1 fruit fly cellular context compared by ENCODE assay signal in genomic region chr3L:7090764-7091163, dm6.
TF ChIP-seq lines count a peak whose summit lies in the region.

No protein-coding gene starts in this region.

TF ChIP-seq in whole organism, embryonic, 481 proteins besides CTCF, POLR2A, EP300 and RAD21 (continued from another document and continues in another):
- TF ChIP-seq CkIIα-i1 (GFP tag; IDR thresholded peaks at IDR 0.05; lab: Robert Waterston, UW) = no peak
- TF ChIP-seq CG11085 (GFP tag; IDR thresholded peaks at IDR 0.05; lab: Robert Waterston, UW) = 0 out of 2 replicates have a peak, but pooled peaks have one; percentile 30
- peak; percentile 69 for TF ChIP-seq CG18599 (GFP tag; optimal IDR thresholded peaks at IDR 0.05; lab: Kevin White, UChicago)
- no peak for TF ChIP-seq Fer2 (tag; optimal IDR thresholded peaks at IDR 0.05; lab: Kevin White, UChicago)
- TF ChIP-seq Hr3 (GFP tag; optimal IDR thresholded peaks at IDR 0.05; lab: Kevin White, UChicago) = peak; percentile 28
- no peak for TF ChIP-seq hth (optimal IDR thresholded peaks at IDR 0.05; lab: Kevin White, UChicago)
- TF ChIP-seq dimm (GFP tag; IDR thresholded peaks at IDR 0.05; lab: Robert Waterston, UW) = no peak
- TF ChIP-seq fd102C (GFP tag; optimal IDR thresholded peaks at IDR 0.05; lab: Kevin White, UChicago) = no peak
- peak; percentile 47 for TF ChIP-seq CG4404 (GFP tag; IDR thresholded peaks at IDR 0.05; lab: Robert Waterston, UW)
- TF ChIP-seq Oli (tag; optimal IDR thresholded peaks at IDR 0.05; lab: Kevin White, UChicago) = peak; percentile 67
- TF ChIP-seq CG7372 (GFP tag; IDR thresholded peaks at IDR 0.05; lab: Robert Waterston, UW) = peak; percentile 67
- peak; percentile 69 for TF ChIP-seq CG7839 (tag; optimal IDR thresholded peaks at IDR 0.05; lab: Kevin White, UChicago)
- no peak for TF ChIP-seq Doc2 (GFP tag; IDR thresholded peaks at IDR 0.05; lab: Robert Waterston, UW)
- no peak for TF ChIP-seq CG10565 (GFP tag; optimal IDR thresholded peaks at IDR 0.05; lab: Kevin White, UChicago)
- TF ChIP-seq CG16863 (GFP tag; optimal IDR thresholded peaks at IDR 0.05; lab: Kevin White, UChicago) = peak; percentile 27
- TF ChIP-seq Dip2 (GFP tag; IDR thresholded peaks at IDR 0.05; lab: Robert Waterston, UW) = no peak
- TF ChIP-seq kni (GFP tag; optimal IDR thresholded peaks at IDR 0.05; lab: Kevin White, UChicago) = no peak
- TF ChIP-seq zf30C (GFP tag; optimal IDR thresholded peaks at IDR 0.05; lab: Kevin White, UChicago) = no peak
- TF ChIP-seq ab (GFP tag; optimal IDR thresholded peaks at IDR 0.05; lab: Kevin White, UChicago) = no peak
- TF ChIP-seq GATAe (GFP tag; conservative IDR thresholded peaks at IDR 0.05; lab: Robert Waterston, UW) = no peak
- no peak for TF ChIP-seq wdn (GFP tag; IDR thresholded peaks at IDR 0.05; lab: Robert Waterston, UW)
- peak; percentile 8 for TF ChIP-seq fu2 (GFP tag; optimal IDR thresholded peaks at IDR 0.05; lab: Kevin White, UChicago)
- TF ChIP-seq nmo (GFP tag; optimal IDR thresholded peaks at IDR 0.05; lab: Kevin White, UChicago) = peak; percentile 47
- TF ChIP-seq caup (GFP tag; optimal IDR thresholded peaks at IDR 0.05; lab: Kevin White, UChicago; ENCODE audit: severe bottlenecking) = peak; percentile 41
- no peak for TF ChIP-seq Dip3 (GFP tag; optimal IDR thresholded peaks at IDR 0.05; lab: Kevin White, UChicago)
- TF ChIP-seq HLH4C (GFP tag; IDR thresholded peaks at IDR 0.05; lab: Robert Waterston, UW; ENCODE audit: partially characterized antibody) = no peak
- no peak for TF ChIP-seq disco-r (GFP tag; optimal IDR thresholded peaks at IDR 0.05; lab: Kevin White, UChicago)
- no peak for TF ChIP-seq sqz (GFP tag; optimal IDR thresholded peaks at IDR 0.05; lab: Kevin White, UChicago)
- no peak for TF ChIP-seq pita (GFP tag; optimal IDR thresholded peaks at IDR 0.05; lab: Kevin White, UChicago)
- no peak for TF ChIP-seq CG2202 (tag; optimal IDR thresholded peaks at IDR 0.05; lab: Kevin White, UChicago)
- TF ChIP-seq CG18262 (tag; optimal IDR thresholded peaks at IDR 0.05; lab: Kevin White, UChicago) = peak; percentile 76
- TF ChIP-seq BEAF-32 (GFP tag; optimal IDR thresholded peaks at IDR 0.05; lab: Kevin White, UChicago) = no peak
- no peak for TF ChIP-seq Dp (GFP tag; optimal IDR thresholded peaks at IDR 0.05; lab: Kevin White, UChicago)
- peak; percentile 55; the same call in 1 of the 2 replicates for TF ChIP-seq CG32767 (GFP tag; IDR thresholded peaks at IDR 0.05; lab: Robert Waterston, UW)
- TF ChIP-seq Hmr (GFP tag; optimal IDR thresholded peaks at IDR 0.05; lab: Kevin White, UChicago) = peak; percentile 48
- TF ChIP-seq CG1529 (GFP tag; optimal IDR thresholded peaks at IDR 0.05; lab: Kevin White, UChicago) = no peak
- no peak for TF ChIP-seq sc (optimal IDR thresholded peaks at IDR 0.05; lab: Kevin White, UChicago)
- no peak for TF ChIP-seq sc (GFP tag; optimal IDR thresholded peaks at IDR 0.05; lab: Kevin White, UChicago)
- TF ChIP-seq CG13123 (GFP tag; optimal IDR thresholded peaks at IDR 0.05; lab: Kevin White, UChicago) = no peak
- peak; percentile 18 for TF ChIP-seq CG15696 (tag; optimal IDR thresholded peaks at IDR 0.05; lab: Kevin White, UChicago)
- peak; percentile 32 for TF ChIP-seq CG8359 (GFP tag; optimal IDR thresholded peaks at IDR 0.05; lab: Kevin White, UChicago; ENCODE audit: borderline replicate concordance)
- TF ChIP-seq dmrt11E (tag; optimal IDR thresholded peaks at IDR 0.05; lab: Kevin White, UChicago) = no peak
- no peak for TF ChIP-seq Taf1 (GFP tag; IDR thresholded peaks at IDR 0.05; lab: Robert Waterston, UW)
- peak; percentile 67 for TF ChIP-seq Rx (GFP tag; IDR thresholded peaks at IDR 0.05; lab: Robert Waterston, UW)
- peak; percentile 82 for TF ChIP-seq CG13296 (GFP tag; optimal IDR thresholded peaks at IDR 0.05; lab: Kevin White, UChicago)
- TF ChIP-seq Sry-β (GFP tag; optimal IDR thresholded peaks at IDR 0.05; lab: Kevin White, UChicago) = no peak
- no peak for TF ChIP-seq pzg (GFP tag; optimal IDR thresholded peaks at IDR 0.05; lab: Kevin White, UChicago)
- TF ChIP-seq sim (GFP tag; IDR thresholded peaks at IDR 0.05; lab: Robert Waterston, UW) = peak; percentile 48; the same call in 1 of the 2 replicates
- TF ChIP-seq CG11504 (tag; optimal IDR thresholded peaks at IDR 0.05; lab: Kevin White, UChicago) = peak; percentile 85
- peak in 1 of 2 experiments; percentile 73 for TF ChIP-seq Eip74EF (GFP tag; optimal IDR thresholded peaks at IDR 0.05; lab: Kevin White, UChicago)
- TF ChIP-seq onecut (GFP tag; IDR thresholded peaks at IDR 0.05; lab: Robert Waterston, UW) = peak; percentile 59
- no peak for TF ChIP-seq CG8765 (GFP tag; IDR thresholded peaks at IDR 0.05; lab: Robert Waterston, UW)
- TF ChIP-seq fd3F (GFP tag; optimal IDR thresholded peaks at IDR 0.05; lab: Kevin White, UChicago) = peak; percentile 9
- no peak for TF ChIP-seq NC2β (GFP tag; optimal IDR thresholded peaks at IDR 0.05; lab: Kevin White, UChicago)
- TF ChIP-seq CG12659 (GFP tag; optimal IDR thresholded peaks at IDR 0.05; lab: Kevin White, UChicago) = peak; percentile 19
- no peak for TF ChIP-seq fd64A (GFP tag; optimal IDR thresholded peaks at IDR 0.05; lab: Kevin White, UChicago)
- TF ChIP-seq cato (GFP tag; optimal IDR thresholded peaks at IDR 0.05; lab: Kevin White, UChicago; ENCODE audit: borderline replicate concordance) = no peak
- peak; percentile 35 for TF ChIP-seq en (GFP tag; optimal IDR thresholded peaks at IDR 0.05; lab: Kevin White, UChicago)
- peak; percentile 31; the same call in 1 of the 2 replicates for TF ChIP-seq dati (GFP tag; IDR thresholded peaks at IDR 0.05; lab: Robert Waterston, UW)
- TF ChIP-seq CG10321 (GFP tag; IDR thresholded peaks at IDR 0.05; lab: Robert Waterston, UW) = no peak
- peak; percentile 23 for TF ChIP-seq chn (GFP tag; optimal IDR thresholded peaks at IDR 0.05; lab: Kevin White, UChicago)
- TF ChIP-seq B-H2 (GFP tag; optimal IDR thresholded peaks at IDR 0.05; lab: Kevin White, UChicago) = no peak
- TF ChIP-seq CG14050 (GFP tag; IDR thresholded peaks at IDR 0.05; lab: Robert Waterston, UW) = peak; percentile 57; the same call in 2 of the 3 replicates
- TF ChIP-seq ken (GFP tag; IDR thresholded peaks at IDR 0.05; lab: Robert Waterston, UW) = peak; percentile 39; the same call in 1 of the 3 replicates
- TF ChIP-seq seq (GFP tag; IDR thresholded peaks at IDR 0.05; lab: Robert Waterston, UW) = peak; percentile 40; the same call in 1 of the 2 replicates
- no peak for TF ChIP-seq h (optimal IDR thresholded peaks at IDR 0.05; lab: Kevin White, UChicago)
- TF ChIP-seq Side (GFP tag; optimal IDR thresholded peaks at IDR 0.05; lab: Kevin White, UChicago) = peak; percentile 40
- peak; percentile 52 for TF ChIP-seq CG17385 (GFP tag; optimal IDR thresholded peaks at IDR 0.05; lab: Kevin White, UChicago)
- TF ChIP-seq Ets65A (GFP tag; lab: Kevin White, UChicago) = peak; percentile 39
- peak; percentile 67 for TF ChIP-seq Blimp-1 (GFP tag; optimal IDR thresholded peaks at IDR 0.05; lab: Kevin White, UChicago)
- TF ChIP-seq Meics (GFP tag; optimal IDR thresholded peaks at IDR 0.05; lab: Kevin White, UChicago) = peak; percentile 69
- TF ChIP-seq zfh2 (GFP tag; optimal IDR thresholded peaks at IDR 0.05; lab: Kevin White, UChicago) = no peak
- no peak for TF ChIP-seq p53 (GFP tag; optimal IDR thresholded peaks at IDR 0.05; lab: Kevin White, UChicago)
- TF ChIP-seq peb (GFP tag; IDR thresholded peaks at IDR 0.05; lab: Robert Waterston, UW) = 0 out of 2 replicates have a peak, but pooled peaks have one; percentile 64
- TF ChIP-seq CG10543 (GFP tag; optimal IDR thresholded peaks at IDR 0.05; lab: Kevin White, UChicago) = no peak
- TF ChIP-seq Dll (GFP tag; IDR thresholded peaks at IDR 0.05; lab: Robert Waterston, UW; ENCODE audit: partially characterized antibody) = no peak
- peak; percentile 7 for TF ChIP-seq CG7271 (tag; optimal IDR thresholded peaks at IDR 0.05; lab: Kevin White, UChicago)
- TF ChIP-seq Xbp1 (GFP tag; optimal IDR thresholded peaks at IDR 0.05; lab: Kevin White, UChicago) = peak; percentile 59
- peak; percentile 42 for TF ChIP-seq Max (GFP tag; optimal IDR thresholded peaks at IDR 0.05; lab: Kevin White, UChicago)
- TF ChIP-seq CG14667 (GFP tag; IDR thresholded peaks at IDR 0.05; lab: Robert Waterston, UW) = peak; percentile 68
- peak; percentile 29 for TF ChIP-seq CG2120 (GFP tag; optimal IDR thresholded peaks at IDR 0.05; lab: Kevin White, UChicago)
- TF ChIP-seq CG6254 (GFP tag; optimal IDR thresholded peaks at IDR 0.05; lab: Kevin White, UChicago) = no peak
- no peak for TF ChIP-seq CG15601 (tag; optimal IDR thresholded peaks at IDR 0.05; lab: Kevin White, UChicago)
- TF ChIP-seq trem (tag; optimal IDR thresholded peaks at IDR 0.05; lab: Kevin White, UChicago) = peak; percentile 35
- TF ChIP-seq lab (GFP tag; optimal IDR thresholded peaks at IDR 0.05; lab: Kevin White, UChicago) = peak; percentile 78
- peak; percentile 62; the same call in 1 of the 2 replicates for TF ChIP-seq ro (GFP tag; IDR thresholded peaks at IDR 0.05; lab: Robert Waterston, UW)
- TF ChIP-seq eve (GFP tag; optimal IDR thresholded peaks at IDR 0.05; lab: Kevin White, UChicago) = peak in 1 of 2 experiments; percentile 81
- peak; percentile 62 for TF ChIP-seq ems (GFP tag; optimal IDR thresholded peaks at IDR 0.05; lab: Kevin White, UChicago)
- TF ChIP-seq NC2α (GFP tag; optimal IDR thresholded peaks at IDR 0.05; lab: Kevin White, UChicago) = no peak
- peak; percentile 78 for TF ChIP-seq CG6689 (GFP tag; IDR thresholded peaks at IDR 0.05; lab: Robert Waterston, UW)
- TF ChIP-seq CG14860 (GFP tag; IDR thresholded peaks at IDR 0.05; lab: Robert Waterston, UW; ENCODE audit: partially characterized antibody) = no peak
- no peak for TF ChIP-seq lbe (GFP tag; optimal IDR thresholded peaks at IDR 0.05; lab: Kevin White, UChicago)
- peak; percentile 80; the same call in 2 of the 3 replicates for TF ChIP-seq ase (GFP tag; IDR thresholded peaks at IDR 0.05; lab: Robert Waterston, UW)
- peak; percentile 54 for TF ChIP-seq btn (GFP tag; optimal IDR thresholded peaks at IDR 0.05; lab: Kevin White, UChicago)
- no peak for TF ChIP-seq sima (GFP tag; optimal IDR thresholded peaks at IDR 0.05; lab: Kevin White, UChicago)
- TF ChIP-seq so (GFP tag; IDR thresholded peaks at IDR 0.05; lab: Robert Waterston, UW) = peak; percentile 67; the same call in 2 of the 3 replicates
- TF ChIP-seq Bteb2 (GFP tag; optimal IDR thresholded peaks at IDR 0.05; lab: Kevin White, UChicago) = no peak
- TF ChIP-seq CG33213 (GFP tag; optimal IDR thresholded peaks at IDR 0.05; lab: Kevin White, UChicago) = peak; percentile 62
- TF ChIP-seq CG11560 (tag; IDR thresholded peaks at IDR 0.05; lab: Robert Waterston, UW) = peak; percentile 21; the same call in 1 of the 3 replicates
- TF ChIP-seq HmgD (GFP tag; optimal IDR thresholded peaks at IDR 0.05; lab: Kevin White, UChicago) = no peak
- no peak for TF ChIP-seq CG9797 (GFP tag; optimal IDR thresholded peaks at IDR 0.05; lab: Kevin White, UChicago)
- no peak for TF ChIP-seq CG12299 (tag; optimal IDR thresholded peaks at IDR 0.05; lab: Kevin White, UChicago)
- no peak for TF ChIP-seq mld (GFP tag; IDR thresholded peaks at IDR 0.05; lab: Robert Waterston, UW; ENCODE audit: partially characterized antibody)
- TF ChIP-seq odd (GFP tag; optimal IDR thresholded peaks at IDR 0.05; lab: Kevin White, UChicago) = peak; percentile 25
- peak; percentile 71 for TF ChIP-seq Rfx (GFP tag; IDR thresholded peaks at IDR 0.05; lab: Robert Waterston, UW)
- TF ChIP-seq sd (tag; optimal IDR thresholded peaks at IDR 0.05; lab: Kevin White, UChicago) = peak; percentile 22
- peak; percentile 44 for TF ChIP-seq az2 (GFP tag; optimal IDR thresholded peaks at IDR 0.05; lab: Kevin White, UChicago)
- no peak for TF ChIP-seq Adf1 (GFP tag; IDR thresholded peaks at IDR 0.05; lab: Robert Waterston, UW)
- no peak for TF ChIP-seq MBD-R2 (GFP tag; IDR thresholded peaks at IDR 0.05; lab: Robert Waterston, UW)
- no peak for TF ChIP-seq wek (GFP tag; optimal IDR thresholded peaks at IDR 0.05; lab: Kevin White, UChicago)
- TF ChIP-seq Kr (GFP tag; optimal IDR thresholded peaks at IDR 0.05; lab: Kevin White, UChicago) = no peak
- no peak for TF ChIP-seq CG10431 (GFP tag; optimal IDR thresholded peaks at IDR 0.05; lab: Kevin White, UChicago)
- no peak for TF ChIP-seq CG4282 (GFP tag; optimal IDR thresholded peaks at IDR 0.05; lab: Kevin White, UChicago)
- no peak for TF ChIP-seq ash1 (GFP tag; optimal IDR thresholded peaks at IDR 0.05; lab: Kevin White, UChicago)
- TF ChIP-seq CG3065 (GFP tag; optimal IDR thresholded peaks at IDR 0.05; lab: Kevin White, UChicago) = no peak
- TF ChIP-seq ewg (GFP tag; optimal IDR thresholded peaks at IDR 0.05; lab: Kevin White, UChicago) = peak; percentile 2
- no peak for TF ChIP-seq CG18619 (GFP tag; optimal IDR thresholded peaks at IDR 0.05; lab: Kevin White, UChicago)
- no peak for TF ChIP-seq lola (GFP tag; optimal IDR thresholded peaks at IDR 0.05; lab: Kevin White, UChicago)
- TF ChIP-seq Sin3A (optimal IDR thresholded peaks at IDR 0.05; lab: Kevin White, UChicago) = no peak
- peak; percentile 47 to 71 for TF ChIP-seq Pdp1 (GFP tag; optimal IDR thresholded peaks at IDR 0.05; lab: Kevin White, UChicago)
- peak; percentile 56; the same call in 2 of the 3 replicates for TF ChIP-seq Optix (GFP tag; IDR thresholded peaks at IDR 0.05; lab: Robert Waterston, UW)
- TF ChIP-seq CG5245 (GFP tag; optimal IDR thresholded peaks at IDR 0.05; lab: Kevin White, UChicago) = peak; percentile 60
- TF ChIP-seq vfl (GFP tag; optimal IDR thresholded peaks at IDR 0.05; lab: Kevin White, UChicago) = no peak
- no peak for TF ChIP-seq NK7.1 (GFP tag; optimal IDR thresholded peaks at IDR 0.05; lab: Kevin White, UChicago)
- no peak for TF ChIP-seq Dek (tag; optimal IDR thresholded peaks at IDR 0.05; lab: Kevin White, UChicago)
- peak; percentile 73 for TF ChIP-seq zfh1 (GFP tag; IDR thresholded peaks at IDR 0.05; lab: Robert Waterston, UW)
- no peak for TF ChIP-seq CG17568 (GFP tag; optimal IDR thresholded peaks at IDR 0.05; lab: Kevin White, UChicago)
- TF ChIP-seq Mad (GFP tag; optimal IDR thresholded peaks at IDR 0.05; lab: Kevin White, UChicago) = no peak
- TF ChIP-seq da (GFP tag; optimal IDR thresholded peaks at IDR 0.05; lab: Kevin White, UChicago) = no peak
- TF ChIP-seq CG2889 (GFP tag; IDR thresholded peaks at IDR 0.05; lab: Robert Waterston, UW) = no peak
- TF ChIP-seq Med (GFP tag; lab: Kevin White, UChicago) = peak; percentile 90
- TF ChIP-seq Xrp1 (GFP tag; IDR thresholded peaks at IDR 0.05; lab: Robert Waterston, UW) = peak; percentile 76
- peak; percentile 5 for TF ChIP-seq gsb-n (tag; optimal IDR thresholded peaks at IDR 0.05; lab: Kevin White, UChicago)
- TF ChIP-seq tll (GFP tag; optimal IDR thresholded peaks at IDR 0.05; lab: Kevin White, UChicago) = no peak
